ENCODE assay signal across 1 worm cellular context in the genomic region with DNA sequence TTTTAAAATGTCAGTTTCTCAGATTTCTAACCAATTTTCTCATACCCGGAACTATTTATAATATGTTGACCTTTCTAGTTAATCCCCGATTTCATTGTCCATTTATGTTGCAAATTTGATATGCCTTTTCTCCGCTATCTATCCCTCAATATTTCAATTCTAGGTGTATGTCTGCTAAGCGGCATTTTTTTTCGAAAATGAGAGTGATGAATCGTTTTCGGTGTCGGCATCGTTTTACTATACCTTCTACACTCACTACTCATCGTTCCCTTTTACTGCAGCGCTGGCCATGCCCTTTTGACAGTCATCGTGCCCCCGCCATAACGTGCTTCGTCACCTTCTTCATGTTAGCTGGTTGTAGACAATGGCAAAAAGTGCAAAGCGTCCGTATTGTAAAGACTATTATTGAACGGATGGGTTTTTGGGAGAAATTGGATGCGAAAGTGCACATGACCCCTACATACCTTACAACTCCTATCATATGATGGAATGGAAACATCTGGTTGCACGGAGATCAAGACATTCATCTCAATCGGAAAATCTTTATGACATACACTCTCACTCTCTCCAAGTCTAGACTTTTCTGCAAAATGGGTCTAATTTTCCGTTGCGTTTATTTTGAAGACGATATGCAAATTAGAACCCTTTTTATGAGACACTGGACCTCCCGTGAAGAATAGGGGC.
TF ChIP-seq lines count a peak whose summit lies in the region.

No protein-coding gene starts in this region.

TF ChIP-seq in whole organism, L1 larva, 84 proteins besides CTCF, POLR2A, EP300 and RAD21 (continued from another document):
- TF ChIP-seq lir-3 (tag; optimal IDR thresholded peaks at IDR 0.05; lab: Kevin White, UChicago; ENCODE audit: poor library complexity) (no peak), nhr-12 (tag; optimal IDR thresholded peaks at IDR 0.05; lab: Kevin White, UChicago) (no peak), zip-4 (GFP tag; optimal IDR thresholded peaks at IDR 0.05; lab: Kevin White, UChicago) (no peak), ces-1 (GFP tag; optimal IDR thresholded peaks at IDR 0.05; lab: Kevin White, UChicago) (no peak), mab-9 (GFP tag; IDR thresholded peaks at IDR 0.05; lab: Robert Waterston, UW) (no peak), ceh-90 (tag; optimal IDR thresholded peaks at IDR 0.05; lab: Kevin White, UChicago) (no peak), lin-15B (tag; optimal IDR thresholded peaks at IDR 0.05; lab: Kevin White, UChicago) (no peak), irx-1 (tag; optimal IDR thresholded peaks at IDR 0.05; lab: Kevin White, UChicago) (no peak), pag-3 (tag; optimal IDR thresholded peaks at IDR 0.05; lab: Kevin White, UChicago; ENCODE audit: borderline replicate concordance, insufficient read depth) (peak; percentile 27), mef-2 (tag; optimal IDR thresholded peaks at IDR 0.05; lab: Kevin White, UChicago) (no peak), sox-4 (tag; optimal IDR thresholded peaks at IDR 0.05; lab: Kevin White, UChicago) (no peak), rnt-1 (tag; optimal IDR thresholded peaks at IDR 0.05; lab: Kevin White, UChicago) (peak; percentile 12), ama-1 (optimal IDR thresholded peaks at IDR 0.05; lab: Kevin White, UChicago) (no peak), nhr-85 (tag; lab: Kevin White, UChicago) (peak; percentile 70), C16A3.4 (tag; optimal IDR thresholded peaks at IDR 0.05; lab: Kevin White, UChicago) (no peak), ceh-63 (GFP tag; optimal IDR thresholded peaks at IDR 0.05; lab: Kevin White, UChicago) (no peak), lsy-2 (tag; optimal IDR thresholded peaks at IDR 0.05; lab: Kevin White, UChicago) (no peak), nhr-90 (tag; optimal IDR thresholded peaks at IDR 0.05; lab: Kevin White, UChicago; ENCODE audit: poor library complexity) (no peak), ceh-8 (GFP tag; optimal IDR thresholded peaks at IDR 0.05; lab: Kevin White, UChicago) (no peak), tbx-2 (tag; optimal IDR thresholded peaks at IDR 0.05; lab: Kevin White, UChicago) (no peak), aha-1 (tag; optimal IDR thresholded peaks at IDR 0.05; lab: Kevin White, UChicago) (no peak), swsn-7 (tag; optimal IDR thresholded peaks at IDR 0.05; lab: Kevin White, UChicago) (no peak), vab-15 (tag; optimal IDR thresholded peaks at IDR 0.05; lab: Kevin White, UChicago) (no peak), xbp-1 (tag; optimal IDR thresholded peaks at IDR 0.05; lab: Kevin White, UChicago) (no peak), nhr-76 (tag; optimal IDR thresholded peaks at IDR 0.05; lab: Kevin White, UChicago) (no peak), hlh-4 (tag; optimal IDR thresholded peaks at IDR 0.05; lab: Kevin White, UChicago) (no peak), pax-3 (tag; optimal IDR thresholded peaks at IDR 0.05; lab: Kevin White, UChicago) (no peak)
TF ChIP-seq in whole organism, L1 larva: peak in this region for 11.
